Fruit fly (Drosophila melanogaster): ENCODE data around the gene PolA2.
A peak's percentile ranks its signal among the peaks of the same experiment; 100 is the strongest.

PolA2 gene

dm6 chr3R:27217465-27218059, 21.4 kb upstream of the PolA2 start (continued):
- TF ChIP-seq CG10209 (GFP tag; optimal IDR thresholded peaks at IDR 0.05): no peak
- no peak for TF ChIP-seq CG33213 (GFP tag; optimal IDR thresholded peaks at IDR 0.05)
- no peak for TF ChIP-seq NFAT (GFP tag; IDR thresholded peaks at IDR 0.05)
- TF ChIP-seq CG17912 (GFP tag; optimal IDR thresholded peaks at IDR 0.05): no peak
- no peak for TF ChIP-seq exex (tag; optimal IDR thresholded peaks at IDR 0.05)
- no peak for TF ChIP-seq CG12659 (GFP tag; optimal IDR thresholded peaks at IDR 0.05)
- no peak for TF ChIP-seq CG17186 (GFP tag; optimal IDR thresholded peaks at IDR 0.05)
- peak; percentile 55 for TF ChIP-seq CG10979 (tag; optimal IDR thresholded peaks at IDR 0.05)
- no peak for TF ChIP-seq tin (GFP tag; optimal IDR thresholded peaks at IDR 0.05)
- no peak for TF ChIP-seq gt (GFP tag; IDR thresholded peaks at IDR 0.05)
- no peak for TF ChIP-seq CG18619 (GFP tag; optimal IDR thresholded peaks at IDR 0.05)
- TF ChIP-seq lilli (GFP tag; optimal IDR thresholded peaks at IDR 0.05): no peak
- TF ChIP-seq row (GFP tag; IDR thresholded peaks at IDR 0.05): peak; percentile 46; the same call in 2 of the 3 replicates
- TF ChIP-seq CG1792 (GFP tag; optimal IDR thresholded peaks at IDR 0.05): no peak
- peak; percentile 22 for TF ChIP-seq Blimp-1 (GFP tag; optimal IDR thresholded peaks at IDR 0.05)
- no peak for TF ChIP-seq wdn (GFP tag; IDR thresholded peaks at IDR 0.05)
- peak; percentile 21 for TF ChIP-seq D19A (tag; optimal IDR thresholded peaks at IDR 0.05)
- no peak for TF ChIP-seq p53 (GFP tag; optimal IDR thresholded peaks at IDR 0.05)
- TF ChIP-seq CG15601 (tag; optimal IDR thresholded peaks at IDR 0.05): peak; percentile 24
- TF ChIP-seq CG2712 (tag; optimal IDR thresholded peaks at IDR 0.05): peak; percentile 50
- no peak for TF ChIP-seq h (optimal IDR thresholded peaks at IDR 0.05)
- no peak for TF ChIP-seq tgo (GFP tag; IDR thresholded peaks at IDR 0.05)
- no peak for TF ChIP-seq HLH4C (GFP tag; IDR thresholded peaks at IDR 0.05; ENCODE audit: partially characterized antibody)
- TF ChIP-seq CG3281 (GFP tag; optimal IDR thresholded peaks at IDR 0.05): no peak
- TF ChIP-seq CG4328 (GFP tag; optimal IDR thresholded peaks at IDR 0.05): no peak
- TF ChIP-seq so (GFP tag; IDR thresholded peaks at IDR 0.05): no peak
- no peak for TF ChIP-seq Taf1 (GFP tag; IDR thresholded peaks at IDR 0.05)
- no peak for TF ChIP-seq CG6175 (GFP tag; IDR thresholded peaks at IDR 0.05)
- TF ChIP-seq Drgx (GFP tag; IDR thresholded peaks at IDR 0.05): peak; percentile 47; the same call in 1 of the 2 replicates
- TF ChIP-seq Hey (tag; optimal IDR thresholded peaks at IDR 0.05): no peak
- no peak for TF ChIP-seq al (GFP tag; IDR thresholded peaks at IDR 0.05)
- TF ChIP-seq Dfd (GFP tag; optimal IDR thresholded peaks at IDR 0.05): no peak
- TF ChIP-seq CG18764 (GFP tag; optimal IDR thresholded peaks at IDR 0.05): no peak
- no peak for TF ChIP-seq prd (optimal IDR thresholded peaks at IDR 0.05)
- TF ChIP-seq prd (GFP tag; IDR thresholded peaks at IDR 0.05): no peak
- no peak for TF ChIP-seq Aef1 (GFP tag; IDR thresholded peaks at IDR 0.05)
- peak; percentile 17 for TF ChIP-seq CG14710 (tag; optimal IDR thresholded peaks at IDR 0.05)
- no peak for TF ChIP-seq CG31388 (GFP tag; optimal IDR thresholded peaks at IDR 0.05)
- TF ChIP-seq CG7786 (GFP tag; optimal IDR thresholded peaks at IDR 0.05): no peak
- no peak for TF ChIP-seq Meics (GFP tag; optimal IDR thresholded peaks at IDR 0.05)
- TF ChIP-seq CG31441 (GFP tag; IDR thresholded peaks at IDR 0.05): 0 out of 2 replicates have a peak, but pooled peaks have one; percentile 35
- TF ChIP-seq stwl (tag; optimal IDR thresholded peaks at IDR 0.05): no peak
- TF ChIP-seq Xrp1 (GFP tag; IDR thresholded peaks at IDR 0.05): peak; percentile 18; the same call in 1 of the 2 replicates
- no peak for TF ChIP-seq CG13287 (GFP tag; IDR thresholded peaks at IDR 0.05; ENCODE audit: partially characterized antibody)
- no peak for TF ChIP-seq CG8924 (tag; optimal IDR thresholded peaks at IDR 0.05)
- no peak for TF ChIP-seq toy (GFP tag; IDR thresholded peaks at IDR 0.05)
- no peak for TF ChIP-seq CG30020 (tag; optimal IDR thresholded peaks at IDR 0.05)
- no peak for TF ChIP-seq CG4617 (GFP tag; optimal IDR thresholded peaks at IDR 0.05; ENCODE audit: borderline replicate concordance)
- no peak for TF ChIP-seq D (optimal IDR thresholded peaks at IDR 0.05)
- TF ChIP-seq D (GFP tag; optimal IDR thresholded peaks at IDR 0.05): no peak
- no peak for TF ChIP-seq tx (GFP tag; optimal IDR thresholded peaks at IDR 0.05)
- TF ChIP-seq cato (GFP tag; optimal IDR thresholded peaks at IDR 0.05; ENCODE audit: borderline replicate concordance): no peak

All from whole organism, embryonic.